Fruit fly (Drosophila melanogaster) whole organism: ENCODE results near the gene Ost48.

Experiments used
- CG8478 ChIP-seq: fragments of >200 bp; optimal IDR thresholded peaks from 2 replicates; lab custom pipeline; 2018; ENCODE audit warnings: inconsistent platforms
- Dll ChIP-seq: fragments of >200 bp; optimal IDR thresholded peaks from 2 replicates; lab custom pipeline; 2017
- EcR ChIP-seq, 2 experiments: fragments of >200 bp; optimal IDR thresholded peaks; 2 replicates each; lab custom pipeline; 2017; ENCODE audit warnings: missing biosample characterization in 2 of 2, missing genetic modification characterization in 2 of 2, missing genetic modification reagents in 2 of 2
- pan ChIP-seq: fragments of >200 bp; optimal IDR thresholded peaks from 2 replicates; lab custom pipeline; 2017
- psq ChIP-seq: fragments of >200 bp; optimal IDR thresholded peaks from 2 replicates; lab custom pipeline; 2017
- usp ChIP-seq: fragments of >200 bp; optimal IDR thresholded peaks from 2 replicates; lab custom pipeline; 2017; ENCODE audit warnings: missing biosample characterization, missing genetic modification characterization, mixed read lengths

- no peak for TF ChIP-seq psq (lab: Kevin White, UChicago)
- TF ChIP-seq usp (GFP tag; lab: Kevin White, UChicago), result no peak
- TF ChIP-seq Dll, result no peak
- no peak for TF ChIP-seq EcR (GFP tag; optimal IDR thresholded peaks at IDR 0.05; lab: Kevin White, UChicago)
- TF ChIP-seq pan (lab: Kevin White, UChicago), result no peak
- TF ChIP-seq CG8478 (lab: Kevin White, UChicago), result no peak
Measured at dm6 chrX:9141219-9141618, 17.1 kb downstream of the Ost48 start.
